Worm (Caenorhabditis elegans) whole organism, L1 larva: ENCODE measurements around the gene ZK856.6.

ENCODE experiments used
- C16A3.4 ChIP-seq: fragments of 150-350 bp; optimal IDR thresholded peaks from 2 replicates; lab custom pipeline; 2014; ENCODE audit warnings: missing biosample characterization, missing genetic modification characterization
- Y116A8C.19 ChIP-seq: sonication (generic microtip); optimal IDR thresholded peaks from 2 replicates; lab custom pipeline; 2016; ENCODE audit warnings: missing compliant biosample characterization, missing genetic modification characterization, borderline replicate concordance
- blmp-1 ChIP-seq: fragments of 150-350 bp; optimal IDR thresholded peaks from 2 replicates; lab custom pipeline; 2014; ENCODE audit warnings: missing biosample characterization, missing genetic modification characterization
- ceh-8 ChIP-seq: fragments of 200-800 bp; sonication (Bioruptor generic); optimal IDR thresholded peaks from 2 replicates; lab custom pipeline; 2018; ENCODE audit warnings: mild to moderate bottlenecking, missing genetic modification characterization, moderate library complexity, missing compliant biosample characterization
- ceh-88 ChIP-seq: fragments of 200-800 bp; sonication (Bioruptor generic); IDR thresholded peaks from 2 replicates; pipeline ENCODE4 v1.3.6; 2022; ENCODE audit warnings: missing genetic modification characterization, missing compliant biosample characterization
- ces-1 ChIP-seq: fragments of 150-350 bp; optimal IDR thresholded peaks from 2 replicates; lab custom pipeline; 2014; ENCODE audit warnings: missing biosample characterization, missing genetic modification reagents, missing genetic modification characterization
- dsc-1 ChIP-seq: sonication (generic microtip); optimal IDR thresholded peaks from 2 replicates; lab custom pipeline; 2016; ENCODE audit warnings: mild to moderate bottlenecking, missing genetic modification characterization, missing compliant biosample characterization
- efl-1 ChIP-seq, 4 experiments: fragments of 150-350 bp; optimal IDR thresholded peaks in 3 of 4; peaks in 1 of 4; 1 replicate in 1 of 4; 2 replicates in 3 of 4; lab custom pipeline; 2014; ENCODE audit warnings: missing biosample characterization in 2 of 4, missing genetic modification characterization in 2 of 4, missing genetic modification reagents in 2 of 4
- elt-2 ChIP-seq: sonication (generic microtip); optimal IDR thresholded peaks from 2 replicates; lab custom pipeline; 2016; ENCODE audit warnings: missing genetic modification characterization, mild to moderate bottlenecking, inconsistent platforms, missing compliant biosample characterization, missing genetic modification reagents
- elt-3 ChIP-seq, 6 experiments: fragments of 150-350 bp in 1 of 6; sonication (generic microtip); optimal IDR thresholded peaks; 2 replicates each; lab custom pipeline; 2017 to 2018; ENCODE audit warnings: missing biosample characterization in 6 of 6, missing genetic modification characterization in 6 of 6, inconsistent platforms in 1 of 6
- fkh-10 ChIP-seq: sonication (generic microtip); optimal IDR thresholded peaks from 2 replicates; lab custom pipeline; 2017; ENCODE audit warnings: missing biosample characterization, missing genetic modification reagents, missing genetic modification characterization
- fkh-8 ChIP-seq: sonication (generic microtip); optimal IDR thresholded peaks from 2 replicates; lab custom pipeline; 2016; ENCODE audit warnings: mild to moderate bottlenecking, missing genetic modification characterization, missing compliant biosample characterization
- fos-1 ChIP-seq: fragments of 150-350 bp; optimal IDR thresholded peaks from 2 replicates; lab custom pipeline; 2014; ENCODE audit warnings: missing biosample characterization, missing genetic modification characterization
- grh-1 ChIP-seq: fragments of 200-800 bp; sonication (Bioruptor generic); IDR thresholded peaks from 2 replicates; pipeline ENCODE4 v1.3.6; 2022; ENCODE audit warnings: missing genetic modification reagents, missing genetic modification characterization, missing compliant biosample characterization
- hpl-2 ChIP-seq: fragments of 150-350 bp; optimal IDR thresholded peaks from 2 replicates; lab custom pipeline; 2014; ENCODE audit warnings: missing biosample characterization, missing genetic modification reagents, missing genetic modification characterization
- irx-1 ChIP-seq: sonication (generic microtip); optimal IDR thresholded peaks from 2 replicates; lab custom pipeline; 2016; ENCODE audit warnings: missing genetic modification characterization, missing compliant biosample characterization
- isw-1 ChIP-seq: fragments of 200-800 bp; sonication (Bioruptor generic); IDR thresholded peaks from 2 replicates; pipeline ENCODE4 v1.3.6; 2022; ENCODE audit warnings: missing genetic modification characterization, missing compliant biosample characterization
- lin-15B ChIP-seq: fragments of 150-350 bp; sonication (generic microtip); optimal IDR thresholded peaks from 3 replicates; lab custom pipeline; 2014; ENCODE audit warnings: missing biosample characterization, missing genetic modification characterization
- lir-3 ChIP-seq: sonication (generic microtip); optimal IDR thresholded peaks from 2 replicates; lab custom pipeline; 2016; ENCODE audit warnings: mild to moderate bottlenecking, missing genetic modification characterization, moderate library complexity, missing compliant biosample characterization; ENCODE audit not compliant: poor library complexity
- mdl-1 ChIP-seq, 2 experiments: fragments of 150-350 bp; optimal IDR thresholded peaks; 2 replicates each; lab custom pipeline; 2014 to 2017; ENCODE audit warnings: missing biosample characterization in 2 of 2, missing genetic modification characterization in 2 of 2, inconsistent platforms in 1 of 2
- nhr-12 ChIP-seq: sonication (generic microtip); optimal IDR thresholded peaks from 2 replicates; lab custom pipeline; 2017; ENCODE audit warnings: missing biosample characterization, missing genetic modification characterization
- nhr-19 ChIP-seq: fragments of 200-800 bp; sonication (Bioruptor generic); conservative IDR thresholded peaks from 2 replicates; pipeline ENCODE4 v1.3.6; 2022; ENCODE audit warnings: missing genetic modification characterization, missing compliant biosample characterization
- nhr-237 ChIP-seq: fragments of 150-350 bp; optimal IDR thresholded peaks from 2 replicates; lab custom pipeline; 2014; ENCODE audit warnings: missing biosample characterization, missing genetic modification characterization
- nhr-47 ChIP-seq: sonication (generic microtip); optimal IDR thresholded peaks from 2 replicates; lab custom pipeline; 2016; ENCODE audit warnings: mild to moderate bottlenecking, missing genetic modification characterization, moderate library complexity, missing compliant biosample characterization
- nhr-71 ChIP-seq: sonication (generic microtip); optimal IDR thresholded peaks from 2 replicates; lab custom pipeline; 2016; ENCODE audit warnings: mild to moderate bottlenecking, missing genetic modification characterization, moderate library complexity, missing compliant biosample characterization
- nhr-76 ChIP-seq: sonication (generic microtip); optimal IDR thresholded peaks from 2 replicates; lab custom pipeline; 2017; ENCODE audit warnings: missing biosample characterization, missing genetic modification characterization
- nhr-77 ChIP-seq: fragments of 150-350 bp; optimal IDR thresholded peaks from 2 replicates; lab custom pipeline; 2014; ENCODE audit warnings: missing biosample characterization, missing genetic modification characterization
- nhr-85 ChIP-seq: sonication (generic microtip); peaks from one replicate; lab custom pipeline; 2016; ENCODE audit warnings: missing genetic modification characterization, inconsistent platforms, missing compliant biosample characterization
- pag-3 ChIP-seq: sonication (generic microtip); optimal IDR thresholded peaks from 2 replicates; lab custom pipeline; 2017; ENCODE audit warnings: missing genetic modification characterization, mild to moderate bottlenecking, missing compliant biosample characterization, antibody characterized with exemption, borderline replicate concordance; ENCODE audit not compliant: insufficient read depth
- pax-3 ChIP-seq: fragments of 200-800 bp; sonication (Bioruptor generic); optimal IDR thresholded peaks from 2 replicates; lab custom pipeline; 2018; ENCODE audit warnings: mild to moderate bottlenecking, missing genetic modification characterization, moderate library complexity, missing compliant biosample characterization
- pqm-1 ChIP-seq: sonication (generic microtip); optimal IDR thresholded peaks from 3 replicates; lab custom pipeline; 2017; ENCODE audit warnings: missing biosample characterization, missing genetic modification characterization
- rnt-1 ChIP-seq: sonication (generic microtip); optimal IDR thresholded peaks from 2 replicates; lab custom pipeline; 2016; ENCODE audit warnings: mild to moderate bottlenecking, missing genetic modification characterization, moderate library complexity, missing compliant biosample characterization
- sup-37 ChIP-seq: fragments of 200-800 bp; sonication (Bioruptor generic); optimal IDR thresholded peaks from 2 replicates; lab custom pipeline; 2018; ENCODE audit warnings: mild to moderate bottlenecking, missing genetic modification characterization, missing compliant biosample characterization
- unc-30 ChIP-seq: sonication (generic microtip); optimal IDR thresholded peaks from 2 replicates; lab custom pipeline; 2017; ENCODE audit warnings: missing biosample characterization, missing genetic modification characterization
- unc-62 ChIP-seq: fragments of 150-350 bp; optimal IDR thresholded peaks from 2 replicates; lab custom pipeline; 2014; ENCODE audit warnings: missing biosample characterization, missing genetic modification reagents, missing genetic modification characterization
- xbp-1 ChIP-seq: sonication (generic microtip); optimal IDR thresholded peaks from 2 replicates; lab custom pipeline; 2016; ENCODE audit warnings: missing genetic modification characterization, missing compliant biosample characterization

The ZK856.6 gene

ce11 chrV:10220605-10221004, 22.1 kb downstream of the ZK856.6 start, which contains the start of gene C12D8.13:
Gene C12D8.13, minus strand, starts transcription at chrV:10220705.
- TF ChIP-seq isw-1 (GFP tag; lab: Robert Waterston, UW) (no peak), pax-3 (tag; lab: Kevin White, UChicago) (no peak), irx-1 (tag; lab: Kevin White, UChicago) (no peak), nhr-71 (no peak), nhr-85 (tag; lab: Kevin White, UChicago) (no peak)

- TF ChIP-seq hpl-2, result no peak
Measured at ce11 chrV:10221317-10221716, 22.8 kb downstream of the ZK856.6 start, which contains the start of the genes fipr-5 and fipr-9. Gene fipr-5, minus strand, starts transcription at chrV:10221417. Gene fipr-9, plus strand, starts transcription at chrV:10221662.

ce11 chrV:10222007-10222406, 23.5 kb downstream of the ZK856.6 start, which contains the start of gene C12D8.20:
Gene C12D8.20, plus strand, starts transcription at chrV:10222307.
- TF ChIP-seq ceh-8, result no peak

ce11 chrV:10224619-10225018, 26.1 kb downstream of the ZK856.6 start:
- TF ChIP-seq efl-1 (optimal IDR thresholded peaks at IDR 0.05; lab: Kevin White, UChicago) (no peak), efl-1 (GFP tag; optimal IDR thresholded peaks at IDR 0.05 in 1 of 2; lab: Kevin White, UChicago) (no peak), lin-15B (tag; lab: Kevin White, UChicago) (no peak), dsc-1 (tag; lab: Kevin White, UChicago) (no peak), sup-37 (GFP tag; lab: Kevin White, UChicago) (no peak), fos-1 (tag; lab: Kevin White, UChicago) (no peak), unc-62 (GFP tag; lab: Kevin White, UChicago) (no peak), elt-2 (tag; lab: Kevin White, UChicago) (peak; percentile 2), blmp-1 (tag; lab: Kevin White, UChicago) (no peak)

ce11 chrV:10225610-10226009, 27.1 kb downstream of the ZK856.6 start, which contains the start of gene daf-36:
Gene daf-36, minus strand, starts transcription at chrV:10225710.
- no peak for TF ChIP-seq lin-15B (tag; lab: Kevin White, UChicago)

ce11 chrV:10227333-10227732, 28.8 kb downstream of the ZK856.6 start, which contains the start of gene ttr-19:
Gene ttr-19, minus strand, starts transcription at chrV:10227433.
- TF ChIP-seq fkh-10 (GFP tag; lab: Kevin White, UChicago), result no peak
- no peak for TF ChIP-seq isw-1 (GFP tag; lab: Robert Waterston, UW)
- no peak for TF ChIP-seq nhr-77 (tag; lab: Kevin White, UChicago)
- TF ChIP-seq rnt-1 (tag; lab: Kevin White, UChicago), result no peak
- TF ChIP-seq grh-1, result no peak
- no peak for TF ChIP-seq nhr-19 (GFP tag; lab: Robert Waterston, UW)
- no peak for TF ChIP-seq ceh-8
- TF ChIP-seq nhr-47 (tag; lab: Kevin White, UChicago), result no peak
- TF ChIP-seq ces-1 (GFP tag; lab: Kevin White, UChicago), result no peak
- no peak for TF ChIP-seq Y116A8C.19 (tag; lab: Kevin White, UChicago)

- no peak for TF ChIP-seq ceh-88
- TF ChIP-seq nhr-12, result no peak
- TF ChIP-seq nhr-237 (tag; lab: Kevin White, UChicago), result no peak
- TF ChIP-seq pqm-1, result no peak
- no peak for TF ChIP-seq sup-37 (GFP tag; lab: Kevin White, UChicago)
- no peak for TF ChIP-seq fkh-8 (tag; lab: Kevin White, UChicago)
- TF ChIP-seq C16A3.4 (tag; lab: Kevin White, UChicago), result no peak
- no peak for TF ChIP-seq unc-30
- TF ChIP-seq nhr-76 (tag; lab: Kevin White, UChicago), result no peak
- TF ChIP-seq elt-3 (tag; optimal IDR thresholded peaks at IDR 0.05; lab: Kevin White, UChicago), result no peak
- TF ChIP-seq mdl-1 (tag; optimal IDR thresholded peaks at IDR 0.05; lab: Kevin White, UChicago), result no peak
- TF ChIP-seq pag-3 (tag; lab: Kevin White, UChicago), result no peak
- TF ChIP-seq xbp-1, result no peak
- TF ChIP-seq lir-3 (tag; lab: Kevin White, UChicago), result no peak
- TF ChIP-seq, all 84 proteins: peak for 0
Measured at ce11 chrV:10228360-10228759, 29.9 kb downstream of the ZK856.6 start, which contains the start of gene fipr-4. Gene fipr-4, minus strand, starts transcription at chrV:10228460.
